Worm (Caenorhabditis elegans) whole organism, L3 larva: ENCODE data around the gene asp-15.

ENCODE experiments used
- R02D3.7 ChIP-seq: fragments of 150-350 bp; optimal IDR thresholded peaks from 2 replicates; lab custom pipeline; 2014; ENCODE audit warnings: missing biosample characterization, missing genetic modification characterization
- ZK546.5 ChIP-seq: sonication (generic microtip); optimal IDR thresholded peaks from 2 replicates; lab custom pipeline; 2017; ENCODE audit warnings: missing biosample characterization, missing genetic modification characterization
- aly-2 ChIP-seq: fragments of 150-350 bp; optimal IDR thresholded peaks from 2 replicates; lab custom pipeline; 2014; ENCODE audit warnings: missing biosample characterization, missing genetic modification characterization
- ceh-28 ChIP-seq: fragments of 150-350 bp; optimal IDR thresholded peaks from 2 replicates; lab custom pipeline; 2014; ENCODE audit warnings: missing biosample characterization, missing genetic modification reagents, missing genetic modification characterization
- ceh-82 ChIP-seq: fragments of 150-350 bp; optimal IDR thresholded peaks from 2 replicates; lab custom pipeline; 2014; ENCODE audit warnings: missing biosample characterization, missing genetic modification characterization
- egl-5 ChIP-seq: fragments of 150-350 bp; optimal IDR thresholded peaks from 2 replicates; lab custom pipeline; 2017; ENCODE audit warnings: missing biosample characterization, missing genetic modification reagents, missing genetic modification characterization, inconsistent platforms
- elt-1 ChIP-seq: fragments of 150-350 bp; optimal IDR thresholded peaks from 2 replicates; lab custom pipeline; 2014; ENCODE audit warnings: missing biosample characterization, missing genetic modification characterization
- elt-2 ChIP-seq: sonication (generic microtip); optimal IDR thresholded peaks from 2 replicates; lab custom pipeline; 2016; ENCODE audit warnings: missing genetic modification reagents, mild to moderate bottlenecking, missing genetic modification characterization, missing compliant biosample characterization
- elt-3 ChIP-seq, 3 experiments: fragments of 150-350 bp in 1 of 3; sonication (generic microtip) in 2 of 3; optimal IDR thresholded peaks; 2 replicates in 2 of 3; 4 replicates in 1 of 3; lab custom pipeline; 2014 to 2017; ENCODE audit warnings: missing biosample characterization in 3 of 3, missing genetic modification characterization in 3 of 3
- fkh-10 ChIP-seq: sonication (generic microtip); optimal IDR thresholded peaks from 2 replicates; lab custom pipeline; 2017; ENCODE audit warnings: missing biosample characterization, missing genetic modification reagents, missing genetic modification characterization
- fkh-2 ChIP-seq: fragments of 150-350 bp; optimal IDR thresholded peaks from 2 replicates; lab custom pipeline; 2014; ENCODE audit warnings: missing biosample characterization, missing genetic modification reagents, missing genetic modification characterization
- hmg-11 ChIP-seq: sonication (generic microtip); optimal IDR thresholded peaks from 2 replicates; lab custom pipeline; 2016; ENCODE audit warnings: missing genetic modification characterization, missing compliant biosample characterization
- jun-1 ChIP-seq: fragments of 150-350 bp; optimal IDR thresholded peaks from 2 replicates; lab custom pipeline; 2014; ENCODE audit warnings: missing biosample characterization, missing genetic modification reagents, missing genetic modification characterization
- lin-15B ChIP-seq: fragments of 150-350 bp; optimal IDR thresholded peaks from 2 replicates; lab custom pipeline; 2014; ENCODE audit warnings: missing biosample characterization, missing genetic modification characterization
- lin-39 ChIP-seq: fragments of 150-350 bp; optimal IDR thresholded peaks from 2 replicates; lab custom pipeline; 2018; ENCODE audit warnings: missing biosample characterization, missing genetic modification reagents, missing genetic modification characterization
- mml-1 ChIP-seq: fragments of 150-350 bp; sonication (generic microtip); optimal IDR thresholded peaks from 3 replicates; lab custom pipeline; 2014; ENCODE audit warnings: missing biosample characterization, missing genetic modification characterization
- nfya-1 ChIP-seq: sonication (generic microtip); optimal IDR thresholded peaks from 2 replicates; lab custom pipeline; 2017; ENCODE audit warnings: missing genetic modification characterization, mild to moderate bottlenecking, missing compliant biosample characterization, antibody characterized with exemption, moderate library complexity; ENCODE audit not compliant: insufficient read depth
- nhr-11 ChIP-seq: fragments of 150-350 bp; optimal IDR thresholded peaks from 2 replicates; lab custom pipeline; 2014; ENCODE audit warnings: missing biosample characterization, missing genetic modification characterization
- nhr-237 ChIP-seq: fragments of 150-350 bp; optimal IDR thresholded peaks from 2 replicates; lab custom pipeline; 2014; ENCODE audit warnings: missing biosample characterization, missing genetic modification characterization
- nhr-28 ChIP-seq: fragments of 150-350 bp; optimal IDR thresholded peaks from 2 replicates; lab custom pipeline; 2014; ENCODE audit warnings: missing biosample characterization, missing genetic modification characterization
- nhr-76 ChIP-seq: fragments of 150-350 bp; sonication (generic microtip); optimal IDR thresholded peaks from 5 replicates; lab custom pipeline; 2014; ENCODE audit warnings: missing biosample characterization, missing genetic modification characterization
- nhr-77 ChIP-seq: fragments of 150-350 bp; optimal IDR thresholded peaks from 2 replicates; lab custom pipeline; 2014; ENCODE audit warnings: missing biosample characterization, missing genetic modification characterization
- pha-4 ChIP-seq: fragments of 150-350 bp; optimal IDR thresholded peaks from 2 replicates; lab custom pipeline; 2014; ENCODE audit warnings: missing biosample characterization, missing genetic modification reagents, missing genetic modification characterization
- pqm-1 ChIP-seq: fragments of 150-350 bp; optimal IDR thresholded peaks from 2 replicates; lab custom pipeline; 2017; ENCODE audit warnings: missing biosample characterization, missing genetic modification characterization, inconsistent platforms
- sea-2 ChIP-seq: fragments of 150-350 bp; sonication (generic microtip); optimal IDR thresholded peaks from 4 replicates; lab custom pipeline; 2014; ENCODE audit warnings: missing biosample characterization, missing genetic modification reagents, missing genetic modification characterization
- skn-1 ChIP-seq: fragments of 150-350 bp; optimal IDR thresholded peaks from 2 replicates; lab custom pipeline; 2014; ENCODE audit warnings: missing biosample characterization, missing genetic modification characterization
- tbx-2 ChIP-seq: sonication (generic microtip); optimal IDR thresholded peaks from 2 replicates; lab custom pipeline; 2016; ENCODE audit warnings: mild to moderate bottlenecking, missing genetic modification characterization, missing compliant biosample characterization
- unc-39 ChIP-seq: sonication (generic microtip); optimal IDR thresholded peaks from 4 replicates; lab custom pipeline; 2017; ENCODE audit warnings: missing biosample characterization, missing genetic modification characterization
- unc-62 ChIP-seq: fragments of 150-350 bp; sonication (generic microtip); optimal IDR thresholded peaks from 4 replicates; lab custom pipeline; 2014; ENCODE audit warnings: missing biosample characterization, missing genetic modification reagents, missing genetic modification characterization
- zag-1 ChIP-seq: fragments of 150-350 bp; optimal IDR thresholded peaks from 2 replicates; lab custom pipeline; 2014; ENCODE audit warnings: missing biosample characterization, missing genetic modification characterization
- ztf-11 ChIP-seq: fragments of 150-350 bp; optimal IDR thresholded peaks from 2 replicates; lab custom pipeline; 2014; ENCODE audit warnings: missing biosample characterization, missing genetic modification characterization
- ztf-4 ChIP-seq: fragments of 150-350 bp; optimal IDR thresholded peaks from 2 replicates; lab custom pipeline; 2014; ENCODE audit warnings: missing biosample characterization, missing genetic modification characterization

asp-15 gene

DNA sequence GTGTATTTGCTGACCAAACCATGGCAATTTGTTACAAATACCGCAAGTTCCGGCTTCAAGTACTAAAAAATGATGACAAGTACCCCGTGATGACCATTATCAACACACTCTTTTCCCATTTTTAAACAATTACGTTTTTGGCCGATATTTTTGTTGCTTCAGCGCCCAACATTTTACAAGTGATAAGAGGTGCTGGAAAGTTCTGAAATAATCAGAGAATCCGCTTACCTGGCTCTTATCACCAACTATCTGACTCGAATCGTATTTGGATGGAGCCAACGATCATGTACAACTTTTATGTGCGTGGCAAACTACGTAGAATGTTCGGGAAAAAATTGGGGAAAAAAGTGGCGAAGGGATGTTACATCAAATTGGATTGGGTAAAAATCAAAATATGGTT is 8.6 kb upstream of the asp-15 start (continued):
- TF ChIP-seq lin-39 (tag; lab: Kevin White, UChicago) = no peak
- no peak for TF ChIP-seq fkh-10
- TF ChIP-seq tbx-2 (tag; lab: Kevin White, UChicago) = no peak
- no peak for TF ChIP-seq ztf-4 (tag; lab: Kevin White, UChicago)
- no peak for TF ChIP-seq mml-1
- TF ChIP-seq jun-1 (tag; lab: Kevin White, UChicago) = peak; percentile 68
- TF ChIP-seq ceh-28 (tag; lab: Kevin White, UChicago) = no peak
- TF ChIP-seq, all 47 proteins: peak for 6

DNA sequence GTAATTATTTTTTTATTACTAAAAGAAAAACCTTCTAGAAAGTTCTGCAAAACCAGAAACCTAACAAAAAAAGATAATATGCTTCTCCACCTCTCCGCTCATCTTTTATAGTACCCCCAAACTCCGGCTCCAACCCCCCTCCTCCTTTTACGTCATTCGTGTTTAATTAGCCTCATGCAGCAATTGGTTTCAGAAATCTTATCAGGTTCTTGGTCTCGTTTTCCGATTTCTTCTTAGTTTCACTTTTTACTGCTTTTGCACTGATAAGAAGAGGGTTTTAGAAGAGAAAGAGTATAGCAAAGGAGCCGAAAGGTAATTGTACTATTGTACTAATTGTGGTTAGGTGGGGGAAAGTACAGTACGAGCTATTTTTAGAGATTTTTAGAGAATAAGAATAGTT is 6.8 kb upstream of the asp-15 start:
- TF ChIP-seq nhr-77 (tag; lab: Kevin White, UChicago) = no peak
- no peak for TF ChIP-seq nhr-76 (tag; lab: Kevin White, UChicago)
- TF ChIP-seq ceh-82 = no peak
- TF ChIP-seq nhr-28 (tag; lab: Kevin White, UChicago) = no peak
- peak; percentile 95 for TF ChIP-seq pqm-1 (tag; lab: Kevin White, UChicago)
- peak; percentile 54 for TF ChIP-seq skn-1 (tag; lab: Kevin White, UChicago)
- no peak for TF ChIP-seq egl-5 (tag; lab: Kevin White, UChicago)
- TF ChIP-seq nhr-11 (tag; lab: Kevin White, UChicago) = no peak
- no peak for TF ChIP-seq R02D3.7 (tag; lab: Kevin White, UChicago)
- no peak for TF ChIP-seq ztf-4 (tag; lab: Kevin White, UChicago)
- no peak for TF ChIP-seq fkh-2 (tag; lab: Kevin White, UChicago)
- TF ChIP-seq tbx-2 (tag; lab: Kevin White, UChicago) = no peak
- TF ChIP-seq ZK546.5 (tag; lab: Kevin White, UChicago) = no peak
- peak; percentile 50 for TF ChIP-seq nfya-1 (tag; lab: Kevin White, UChicago)
- peak; percentile 47 for TF ChIP-seq pha-4
- no peak for TF ChIP-seq lin-15B (tag; lab: Kevin White, UChicago)
- TF ChIP-seq jun-1 (tag; lab: Kevin White, UChicago) = peak; percentile 34
- peak; percentile 98 for TF ChIP-seq elt-2 (tag; lab: Kevin White, UChicago)

- no peak for TF ChIP-seq ztf-4 (tag; lab: Kevin White, UChicago)
- TF ChIP-seq fkh-2 (tag; lab: Kevin White, UChicago) = no peak
- no peak for TF ChIP-seq nhr-28 (tag; lab: Kevin White, UChicago)
- no peak for TF ChIP-seq nhr-237 (tag; lab: Kevin White, UChicago)
- TF ChIP-seq elt-2 (tag; lab: Kevin White, UChicago) = no peak
- no peak for TF ChIP-seq pqm-1 (tag; lab: Kevin White, UChicago)
- no peak for TF ChIP-seq ztf-11
- TF ChIP-seq aly-2 (tag; lab: Kevin White, UChicago) = no peak
Observed at ce11 chrV:19050888-19051287, 6.2 kb upstream of the asp-15 start.

DNA sequence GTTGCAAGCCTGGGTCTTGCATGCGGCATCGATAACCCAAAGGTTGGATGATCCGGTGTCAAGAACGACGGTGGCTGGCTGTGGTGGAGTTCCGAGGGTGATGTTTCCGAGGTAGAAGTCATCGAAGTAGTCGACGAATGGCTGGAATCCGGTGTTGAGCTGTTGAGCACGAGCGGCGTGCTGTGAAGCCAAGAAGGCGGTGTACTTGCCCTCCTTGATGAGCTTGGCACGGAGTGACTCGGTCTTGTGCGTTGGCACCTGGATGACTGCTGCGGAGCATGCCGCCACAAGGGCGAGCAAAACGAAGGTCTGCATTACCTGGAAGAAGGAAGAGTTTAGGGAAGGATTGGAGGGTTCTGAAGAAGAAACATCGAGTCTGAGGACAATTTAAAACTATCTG is 5.8 kb upstream of the asp-15 start, which contains the start of gene asp-1:
Gene asp-1 (minus strand): TSS at position 315 of the 400 bp plus-strand sequence.
- TF ChIP-seq nhr-76 (tag; lab: Kevin White, UChicago) = no peak
- no peak for TF ChIP-seq zag-1 (tag; lab: Kevin White, UChicago)
- no peak for TF ChIP-seq R02D3.7 (tag; lab: Kevin White, UChicago)
- no peak for TF ChIP-seq nhr-28 (tag; lab: Kevin White, UChicago)
- no peak for TF ChIP-seq nhr-77 (tag; lab: Kevin White, UChicago)
- no peak for TF ChIP-seq lin-15B (tag; lab: Kevin White, UChicago)
- TF ChIP-seq ztf-4 (tag; lab: Kevin White, UChicago) = no peak
- no peak for TF ChIP-seq tbx-2 (tag; lab: Kevin White, UChicago)
- no peak for TF ChIP-seq sea-2 (GFP tag; lab: Kevin White, UChicago)
- TF ChIP-seq unc-62 (GFP tag; lab: Kevin White, UChicago) = no peak
- TF ChIP-seq elt-3 (tag; optimal IDR thresholded peaks at IDR 0.05; lab: Kevin White, UChicago) = no peak
- no peak for TF ChIP-seq hmg-11 (tag; lab: Kevin White, UChicago)
- no peak for TF ChIP-seq elt-1
- TF ChIP-seq unc-39 (tag; lab: Kevin White, UChicago) = no peak
- TF ChIP-seq egl-5 (tag; lab: Kevin White, UChicago) = no peak
